Worm (Caenorhabditis elegans): ENCODE results near the gene T01G5.8.
"Not testable (repeated sequence)": the region's sequence is repeated elsewhere in the genome, so short reads cannot be mapped to it uniquely, and the experiment has no call there.

The T01G5.8 gene

DNA sequence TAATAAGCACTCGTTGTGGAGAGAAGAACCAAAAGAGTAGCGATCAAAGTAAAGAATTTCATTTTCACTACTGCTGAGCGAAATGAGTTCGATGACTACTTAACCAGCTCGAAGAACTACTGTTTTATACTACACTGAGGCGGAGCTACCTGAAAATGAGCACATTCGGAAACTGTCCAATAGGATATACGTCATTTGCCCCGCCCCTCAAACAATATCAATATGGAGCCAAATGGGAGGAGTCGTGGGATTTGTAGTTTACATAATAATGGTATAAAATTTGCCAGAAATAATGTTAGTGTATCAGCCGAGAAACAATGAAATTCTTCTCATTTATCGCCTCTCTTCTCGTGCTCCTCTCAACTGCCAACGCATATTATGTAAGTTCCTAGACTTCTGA is 26.6 kb upstream of the T01G5.8 start, which contains the start of the genes C01G10.5 and C01G10.4:
TSS of gene C01G10.5 (minus strand) at position 101 of the 400 bp plus-strand sequence.
TSS of gene C01G10.4 (plus strand) at position 303 of the 400 bp plus-strand sequence.
- TF ChIP-seq efl-1 (optimal IDR thresholded peaks at IDR 0.05) (no peak), efl-1 (GFP tag; optimal IDR thresholded peaks at IDR 0.05 in 1 of 2) (peak in 1 of 2 experiments; percentile 13), dsc-1 (tag; optimal IDR thresholded peaks at IDR 0.05) (no peak)

DNA sequence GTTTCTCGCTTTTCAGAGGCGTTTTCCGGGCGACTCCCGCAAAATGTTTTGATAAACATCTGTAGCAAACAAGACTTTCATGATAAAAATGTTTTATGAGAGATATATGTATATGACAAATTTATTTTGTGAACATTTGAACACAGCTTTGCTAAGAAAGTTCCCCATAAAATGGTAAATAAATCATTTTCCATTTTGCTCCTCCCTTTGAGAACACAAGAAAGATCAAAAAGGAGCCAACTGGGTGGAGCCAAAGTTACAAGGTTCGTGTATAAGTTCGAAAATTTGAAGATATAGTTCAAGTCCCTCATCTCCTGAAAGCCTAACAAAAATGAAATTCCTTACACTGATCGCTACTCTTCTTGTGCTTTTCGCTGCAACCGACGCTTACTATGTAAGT is 25.6 kb upstream of the T01G5.8 start, which contains the start of gene C01G10.17:
TSS of gene C01G10.17 (plus strand) at position 301 of the 400 bp plus-strand sequence.
- TF ChIP-seq lin-13 (GFP tag; optimal IDR thresholded peaks at IDR 0.05) = no peak
- TF ChIP-seq unc-130 (tag; optimal IDR thresholded peaks at IDR 0.05) = no peak
- TF ChIP-seq rnt-1 (tag; optimal IDR thresholded peaks at IDR 0.05) = no peak

DNA sequence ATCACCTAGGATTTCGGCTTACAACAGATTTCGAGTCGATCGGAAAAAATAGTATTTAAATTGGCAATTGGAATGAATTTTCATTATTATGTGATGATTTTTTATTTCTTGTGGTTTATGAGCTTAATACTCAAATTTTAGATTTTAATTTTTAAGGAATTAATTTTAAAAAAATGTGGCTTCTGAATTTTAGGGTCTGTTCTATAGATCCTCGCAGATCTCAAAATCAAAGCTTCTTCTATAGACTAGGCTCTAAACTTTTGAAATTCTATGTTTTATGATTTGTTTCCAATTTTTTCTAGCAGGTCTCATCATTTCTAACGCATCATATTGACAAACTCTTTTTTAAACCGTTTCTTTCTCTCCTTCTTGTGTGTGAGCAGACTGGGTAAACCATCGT is 23.4 kb upstream of the T01G5.8 start, which contains the start of gene txt-12:
TSS of gene txt-12 (plus strand) at position 301 of the 400 bp plus-strand sequence.
- TF ChIP-seq nhr-77 (tag; optimal IDR thresholded peaks at IDR 0.05) (peak; percentile 14), nhr-47 (tag; optimal IDR thresholded peaks at IDR 0.05) (no peak)

DNA sequence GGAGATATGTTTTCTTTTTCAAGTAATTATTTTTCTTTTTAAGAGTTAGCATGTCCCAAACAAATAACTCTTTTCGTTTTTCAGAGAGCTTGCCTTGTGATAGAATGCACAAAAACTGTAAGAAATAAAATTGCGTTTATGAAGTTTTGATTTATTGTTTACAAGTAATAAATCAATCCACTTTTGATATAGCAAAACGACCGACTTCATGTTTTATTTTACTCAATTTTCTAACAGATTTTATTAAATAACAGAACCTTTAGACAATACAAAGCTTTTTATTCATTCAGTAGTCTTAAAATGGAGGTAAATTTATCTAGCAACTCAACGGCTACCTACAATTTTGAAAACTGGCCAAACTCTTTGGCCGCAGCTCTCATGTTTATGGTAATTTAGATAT is 21.3 kb upstream of the T01G5.8 start, which contains the start of gene srx-78:
TSS of gene srx-78 (plus strand) at position 301 of the 400 bp plus-strand sequence.
- TF ChIP-seq efl-1 (optimal IDR thresholded peaks at IDR 0.05) (no peak), efl-1 (GFP tag; optimal IDR thresholded peaks at IDR 0.05 in 1 of 2) (no peak), ceh-90 (tag; optimal IDR thresholded peaks at IDR 0.05) (no peak), nhr-84 (tag; optimal IDR thresholded peaks at IDR 0.05) (no peak), nhr-11 (tag; optimal IDR thresholded peaks at IDR 0.05) (no peak), tlp-1 (tag; optimal IDR thresholded peaks at IDR 0.05) (no peak), nhr-12 (tag; optimal IDR thresholded peaks at IDR 0.05) (no peak), vab-15 (tag; optimal IDR thresholded peaks at IDR 0.05) (no peak)

DNA sequence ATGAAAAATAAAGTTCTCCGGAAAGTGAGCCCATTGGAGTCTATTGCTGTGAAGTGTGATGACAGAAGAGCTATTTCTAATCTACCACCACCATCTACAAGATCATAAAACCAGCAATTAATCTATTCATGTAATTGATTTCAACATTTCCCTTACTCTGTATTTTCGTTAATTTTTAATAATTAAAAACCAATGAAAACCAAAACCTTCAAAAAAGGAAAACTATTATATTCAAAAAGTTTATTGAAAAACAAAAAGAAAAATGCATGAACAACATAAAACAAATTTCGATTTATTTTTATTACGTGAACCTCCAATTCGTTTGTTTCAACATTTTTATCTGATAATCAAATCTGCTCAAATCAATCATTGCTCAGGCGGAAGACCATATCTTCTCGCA is 16.6 kb upstream of the T01G5.8 start, which contains the start of gene C01G10.1:
TSS of gene C01G10.1 (plus strand) at position 301 of the 400 bp plus-strand sequence.
- TF ChIP-seq unc-130 (tag; optimal IDR thresholded peaks at IDR 0.05) = no peak
- no peak for TF ChIP-seq C34B4.2 (tag; optimal IDR thresholded peaks at IDR 0.05)
- no peak for TF ChIP-seq ceh-63 (GFP tag; optimal IDR thresholded peaks at IDR 0.05)
- no peak for TF ChIP-seq hlh-4 (tag; optimal IDR thresholded peaks at IDR 0.05)
- no peak for TF ChIP-seq sox-4 (tag; optimal IDR thresholded peaks at IDR 0.05)
- no peak for TF ChIP-seq nhr-12 (tag; optimal IDR thresholded peaks at IDR 0.05)
- no peak for TF ChIP-seq rnt-1 (tag; optimal IDR thresholded peaks at IDR 0.05)
- TF ChIP-seq ceh-90 (tag; optimal IDR thresholded peaks at IDR 0.05) = no peak
- TF ChIP-seq nhr-77 (tag; optimal IDR thresholded peaks at IDR 0.05) = no peak
- TF ChIP-seq egl-13 (tag; optimal IDR thresholded peaks at IDR 0.05) = no peak
- TF ChIP-seq unc-86 (tag; optimal IDR thresholded peaks at IDR 0.05) = no peak
- no peak for TF ChIP-seq F16B12.6 (tag; optimal IDR thresholded peaks at IDR 0.05)
- TF ChIP-seq nhr-19 (GFP tag; conservative IDR thresholded peaks at IDR 0.05) = no peak
- no peak for TF ChIP-seq lin-39 (tag; optimal IDR thresholded peaks at IDR 0.05)
- TF ChIP-seq nhr-76 (tag; optimal IDR thresholded peaks at IDR 0.05) = no peak
- TF ChIP-seq nhr-47 (tag; optimal IDR thresholded peaks at IDR 0.05) = no peak
- TF ChIP-seq vab-15 (tag; optimal IDR thresholded peaks at IDR 0.05) = no peak

DNA sequence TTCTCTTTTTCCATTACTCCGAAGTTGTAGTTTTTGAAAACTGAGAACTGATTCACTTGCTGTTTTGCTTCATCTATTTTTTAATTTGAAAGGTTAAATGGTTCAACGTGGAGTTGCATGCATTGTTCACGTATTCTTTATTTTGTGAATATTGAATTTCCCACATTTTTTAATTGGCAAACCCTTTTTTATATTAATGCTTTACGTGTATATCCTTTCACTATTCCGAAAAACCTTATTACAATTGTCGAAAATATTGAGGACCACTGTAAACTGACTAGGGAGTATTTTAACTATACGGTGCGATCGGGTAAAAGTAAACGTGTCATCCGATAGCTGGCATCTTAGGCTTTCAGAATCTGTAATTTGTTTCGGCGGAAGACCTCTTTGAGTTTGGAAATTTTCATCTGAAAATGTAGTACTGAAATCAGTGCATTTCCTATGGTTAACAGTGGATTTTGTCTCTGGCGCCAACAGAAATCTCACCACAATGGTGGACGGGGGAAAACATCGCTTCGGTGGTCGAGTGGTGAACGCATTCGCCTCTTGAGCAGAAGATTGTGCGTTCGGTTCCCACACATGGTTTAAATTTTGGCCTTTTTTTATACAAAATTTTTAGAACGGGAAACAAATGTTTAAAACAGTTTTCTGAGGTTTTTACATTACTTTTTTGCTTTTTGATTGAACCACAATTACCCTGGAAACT is 10.0 kb upstream of the T01G5.8 start, which contains the start of gene C01G10.14:
TSS of gene C01G10.14 (minus strand) at position 51 of the 706 bp plus-strand sequence.
- TF ChIP-seq nhr-12, snpc-4, blmp-1 (tag; optimal IDR thresholded peaks at IDR 0.05): not testable (repeated sequence)

DNA sequence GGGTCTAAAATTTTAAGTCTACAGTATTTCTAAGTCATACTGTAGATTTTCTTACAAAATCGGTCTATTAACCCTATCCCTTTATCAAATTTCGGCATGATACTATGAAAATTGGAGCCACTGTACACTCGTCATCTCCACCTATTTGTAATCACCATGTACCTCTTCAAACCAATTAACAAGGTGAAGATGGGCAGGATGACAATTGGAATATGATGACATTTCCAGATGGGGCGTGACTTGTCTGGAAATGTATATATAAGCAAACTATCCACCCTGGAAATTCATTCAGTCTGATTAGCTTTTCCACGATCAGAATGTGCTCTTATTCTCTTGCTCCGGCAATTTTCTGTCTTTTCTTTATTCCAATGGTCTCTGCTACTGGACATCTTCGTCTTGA is 6.8 kb upstream of the T01G5.8 start, which contains the start of gene Y75B12A.2:
TSS of gene Y75B12A.2 (plus strand) at position 301 of the 400 bp plus-strand sequence.
- TF ChIP-seq nhr-20 (tag; optimal IDR thresholded peaks at IDR 0.05) (no peak), alr-1 (tag; optimal IDR thresholded peaks at IDR 0.05; ENCODE audit: borderline replicate concordance) (no peak), ceh-82 (tag; optimal IDR thresholded peaks at IDR 0.05) (no peak), nhr-85 (tag) (no peak), sup-37 (GFP tag; optimal IDR thresholded peaks at IDR 0.05) (no peak), dpl-1 (GFP tag; optimal IDR thresholded peaks at IDR 0.05) (no peak), egl-27 (tag; optimal IDR thresholded peaks at IDR 0.05) (no peak), C34B4.2 (tag; optimal IDR thresholded peaks at IDR 0.05) (no peak), fkh-10 (GFP tag; optimal IDR thresholded peaks at IDR 0.05) (no peak), pqm-1 (tag; optimal IDR thresholded peaks at IDR 0.05) (no peak), ztf-4 (tag; optimal IDR thresholded peaks at IDR 0.05) (no peak), F16B12.6 (tag; optimal IDR thresholded peaks at IDR 0.05) (no peak), snu-23 (GFP tag; optimal IDR thresholded peaks at IDR 0.05) (no peak), elt-2 (tag; optimal IDR thresholded peaks at IDR 0.05) (no peak), xbp-1 (tag; optimal IDR thresholded peaks at IDR 0.05) (no peak), zip-4 (GFP tag; optimal IDR thresholded peaks at IDR 0.05) (no peak)
